Fruit fly (Drosophila melanogaster) whole organism, embryonic: ENCODE measurements around the gene Doc2.
A peak's percentile ranks its signal among the peaks of the same experiment; 100 is the strongest.

Source experiments
- ATbp ChIP-seq: fragments of 200-800 bp; sonication (Bioruptor generic); optimal IDR thresholded peaks from 2 replicates; lab custom pipeline; 2017; ENCODE audit warnings: missing biosample characterization, mild to moderate bottlenecking, missing genetic modification characterization, missing genetic modification reagents
- B-H2 ChIP-seq: fragments of 200-800 bp; sonication (Bioruptor generic); optimal IDR thresholded peaks from 2 replicates; lab custom pipeline; 2018; ENCODE audit warnings: missing biosample characterization, mild to moderate bottlenecking, missing genetic modification characterization
- BtbVII ChIP-seq: fragments of 200-800 bp; sonication (Bioruptor generic); optimal IDR thresholded peaks from 3 replicates; lab custom pipeline; 2017; ENCODE audit warnings: missing biosample characterization, mild to moderate bottlenecking, missing genetic modification characterization
- CG10321 ChIP-seq: fragments of 200-800 bp; sonication (Bioruptor generic); IDR thresholded peaks from 2 replicates; pipeline ENCODE4 v1.3.6; 2022; ENCODE audit warnings: missing biosample characterization, missing genetic modification characterization
- CG11398 ChIP-seq: fragments of 200-800 bp; sonication (Bioruptor generic); optimal IDR thresholded peaks from 2 replicates; lab custom pipeline; 2016; ENCODE audit warnings: missing biosample characterization, missing genetic modification characterization
- CG12071 ChIP-seq: fragments of 200-800 bp; sonication (Bioruptor generic); optimal IDR thresholded peaks from 3 replicates; lab custom pipeline; 2018; ENCODE audit warnings: missing biosample characterization, mild to moderate bottlenecking, missing genetic modification characterization
- CG15073 ChIP-seq: fragments of 200-800 bp; sonication (Bioruptor generic); optimal IDR thresholded peaks from 2 replicates; lab custom pipeline; 2016; ENCODE audit warnings: missing biosample characterization, missing genetic modification characterization
- CG15269 ChIP-seq: fragments of 200-800 bp; sonication (Bioruptor generic); optimal IDR thresholded peaks from 2 replicates; lab custom pipeline; 2018; ENCODE audit warnings: missing biosample characterization, mild to moderate bottlenecking, missing genetic modification characterization, moderate library complexity
- CG15696 ChIP-seq: fragments of 200-800 bp; sonication (Bioruptor generic); optimal IDR thresholded peaks from 2 replicates; lab custom pipeline; 2019; ENCODE audit warnings: missing biosample characterization, mild to moderate bottlenecking, missing genetic modification characterization, moderate library complexity
- CG17829 ChIP-seq: fragments of 200-800 bp; optimal IDR thresholded peaks from 2 replicates; lab custom pipeline; 2019; ENCODE audit warnings: missing biosample characterization, mild to moderate bottlenecking, missing genetic modification characterization, moderate library complexity
- CG18262 ChIP-seq: fragments of 200-800 bp; optimal IDR thresholded peaks from 3 replicates; lab custom pipeline; 2019; ENCODE audit warnings: missing biosample characterization, mild to moderate bottlenecking, missing genetic modification characterization, moderate library complexity
- CG2116 ChIP-seq: fragments of 200-800 bp; sonication (Bioruptor generic); optimal IDR thresholded peaks from 3 replicates; lab custom pipeline; 2018; ENCODE audit warnings: missing biosample characterization, mild to moderate bottlenecking, missing genetic modification characterization
- CG2889 ChIP-seq: fragments of 200-800 bp; sonication (Bioruptor generic); IDR thresholded peaks from 3 replicates; pipeline ENCODE4 v1.3.6; 2022; ENCODE audit warnings: missing biosample characterization, missing genetic modification characterization
- CG7357 ChIP-seq: fragments of 200-800 bp; sonication (Bioruptor generic); IDR thresholded peaks from 3 replicates; pipeline ENCODE4 v1.3.6; 2022; ENCODE audit warnings: missing biosample characterization, missing genetic modification characterization
- CG7372 ChIP-seq: fragments of 200-800 bp; sonication (Bioruptor generic); IDR thresholded peaks from 2 replicates; pipeline ENCODE4 v1.3.6; 2022; ENCODE audit warnings: missing biosample characterization, missing genetic modification characterization
- CG7556 ChIP-seq: fragments of 200-800 bp; sonication (Bioruptor generic); optimal IDR thresholded peaks from 2 replicates; lab custom pipeline; 2017; ENCODE audit warnings: missing biosample characterization, mild to moderate bottlenecking, missing genetic modification characterization
- Dp ChIP-seq: fragments of 200-800 bp; sonication (Bioruptor generic); optimal IDR thresholded peaks from 2 replicates; lab custom pipeline; 2018; ENCODE audit warnings: missing biosample characterization, mild to moderate bottlenecking, missing genetic modification characterization, moderate library complexity
- Eip74EF ChIP-seq, 2 experiments: fragments of 200-800 bp in 1 of 2; fragments of >200 bp in 1 of 2; sonication (Bioruptor generic) in 1 of 2; optimal IDR thresholded peaks; 2 replicates each; lab custom pipeline; 2017 to 2019; ENCODE audit warnings: missing biosample characterization in 2 of 2, missing genetic modification characterization in 2 of 2, mild to moderate bottlenecking in 1 of 2, moderate library complexity in 1 of 2
- Kr ChIP-seq: fragments of 200-800 bp; sonication (Bioruptor generic); optimal IDR thresholded peaks from 2 replicates; lab custom pipeline; 2017; ENCODE audit warnings: missing biosample characterization, mild to moderate bottlenecking, missing genetic modification characterization
- Lpt ChIP-seq: fragments of >200 bp; optimal IDR thresholded peaks from 2 replicates; lab custom pipeline; 2018; ENCODE audit warnings: missing biosample characterization, missing genetic modification characterization
- Neu2 ChIP-seq: fragments of 200-800 bp; sonication (Bioruptor generic); optimal IDR thresholded peaks from 3 replicates; lab custom pipeline; 2016; ENCODE audit warnings: missing biosample characterization, missing genetic modification characterization, borderline replicate concordance
- Opbp ChIP-seq: fragments of 200-800 bp; sonication (Bioruptor generic); IDR thresholded peaks from 3 replicates; pipeline ENCODE4 v1.3.6; 2022; ENCODE audit warnings: missing biosample characterization, missing genetic modification characterization; ENCODE audit not compliant: partially characterized antibody
- Poxn ChIP-seq: fragments of 200-800 bp; sonication (Bioruptor generic); IDR thresholded peaks from 2 replicates; pipeline ENCODE4 v1.3.6; 2022; ENCODE audit warnings: missing biosample characterization, missing genetic modification characterization
- Sry-β ChIP-seq: fragments of 200-800 bp; sonication (Bioruptor generic); optimal IDR thresholded peaks from 2 replicates; lab custom pipeline; 2018; ENCODE audit warnings: missing biosample characterization, mild to moderate bottlenecking, missing genetic modification characterization, moderate library complexity
- ato ChIP-seq: fragments of 200-800 bp; sonication (Bioruptor generic); IDR thresholded peaks from 2 replicates; pipeline ENCODE4 v1.3.6; 2022; ENCODE audit warnings: missing biosample characterization, missing genetic modification characterization; ENCODE audit not compliant: partially characterized antibody
- bigmax ChIP-seq: fragments of 200-800 bp; sonication (Bioruptor generic); optimal IDR thresholded peaks from 2 replicates; lab custom pipeline; 2018; ENCODE audit warnings: missing biosample characterization, mild to moderate bottlenecking, missing genetic modification characterization
- caup ChIP-seq: fragments of 200-800 bp; sonication (Bioruptor generic); optimal IDR thresholded peaks from 3 replicates; lab custom pipeline; 2017; ENCODE audit warnings: missing biosample characterization, mild to moderate bottlenecking, missing genetic modification characterization, moderate library complexity; ENCODE audit not compliant: severe bottlenecking
- chif ChIP-seq, 2 experiments: fragments of 200-800 bp; sonication (Bioruptor generic); optimal IDR thresholded peaks; 3 replicates each; lab custom pipeline; 2016; ENCODE audit warnings: missing biosample characterization in 2 of 2, missing genetic modification characterization in 2 of 2
- chm ChIP-seq: fragments of 200-800 bp; sonication (Bioruptor generic); IDR thresholded peaks from 2 replicates; pipeline ENCODE4 v1.3.6; 2022; ENCODE audit warnings: missing biosample characterization, missing genetic modification characterization
- corto ChIP-seq: fragments of 200-800 bp; sonication (Bioruptor generic); optimal IDR thresholded peaks from 2 replicates; lab custom pipeline; 2016; ENCODE audit warnings: missing biosample characterization, mild to moderate bottlenecking, missing genetic modification characterization, moderate library complexity
- dpn ChIP-seq, 2 experiments: fragments of 200-800 bp; sonication (Bioruptor generic); optimal IDR thresholded peaks; 3 replicates each; lab custom pipeline; 2016; ENCODE audit warnings: missing biosample characterization in 2 of 2, missing genetic modification characterization in 2 of 2
- eyg ChIP-seq: fragments of 200-800 bp; sonication (Bioruptor generic); optimal IDR thresholded peaks from 3 replicates; lab custom pipeline; 2016; ENCODE audit warnings: missing biosample characterization, missing genetic modification characterization
- gfzf ChIP-seq: fragments of 200-800 bp; sonication (Bioruptor generic); optimal IDR thresholded peaks from 2 replicates; lab custom pipeline; 2016; ENCODE audit warnings: missing biosample characterization, mild to moderate bottlenecking, missing genetic modification characterization, moderate library complexity
- jing ChIP-seq: fragments of 200-800 bp; sonication (Bioruptor generic); optimal IDR thresholded peaks from 2 replicates; lab custom pipeline; 2018; ENCODE audit warnings: missing biosample characterization, mild to moderate bottlenecking, missing genetic modification characterization
- jumu ChIP-seq: fragments of 200-800 bp; sonication (Bioruptor generic); optimal IDR thresholded peaks from 3 replicates; lab custom pipeline; 2016; ENCODE audit warnings: missing biosample characterization, missing genetic modification characterization
- lab ChIP-seq: fragments of 200-800 bp; sonication (Bioruptor generic); optimal IDR thresholded peaks from 3 replicates; lab custom pipeline; 2017; ENCODE audit warnings: missing biosample characterization, missing genetic modification characterization, mild to moderate bottlenecking, moderate library complexity, missing genetic modification reagents
- lmd ChIP-seq: fragments of 200-800 bp; sonication (Bioruptor generic); IDR thresholded peaks from 2 replicates; pipeline ENCODE4 v1.3.6; 2022; ENCODE audit warnings: missing biosample characterization, missing genetic modification characterization
- odd ChIP-seq: fragments of 200-800 bp; sonication (Bioruptor generic); optimal IDR thresholded peaks from 2 replicates; lab custom pipeline; 2017; ENCODE audit warnings: missing biosample characterization, mild to moderate bottlenecking, missing genetic modification characterization
- psq ChIP-seq: fragments of 200-800 bp; sonication (Bioruptor generic); optimal IDR thresholded peaks from 2 replicates; lab custom pipeline; 2017; ENCODE audit warnings: missing biosample characterization, missing genetic modification characterization
- ro ChIP-seq: fragments of 200-800 bp; sonication (Bioruptor generic); IDR thresholded peaks from 2 replicates; pipeline ENCODE4 v1.3.6; 2022; ENCODE audit warnings: missing biosample characterization, missing genetic modification characterization
- sc ChIP-seq, 3 experiments: fragments of >200 bp in 2 of 3; fragments of 200-800 bp in 1 of 3; sonication (Bioruptor generic) in 1 of 3; optimal IDR thresholded peaks; 2 replicates in 2 of 3; 3 replicates in 1 of 3; lab custom pipeline; 2017; ENCODE audit warnings: mild to moderate bottlenecking in 1 of 3, missing biosample characterization in 1 of 3, missing genetic modification characterization in 1 of 3, missing genetic modification reagents in 1 of 3
- slou ChIP-seq: fragments of 200-800 bp; sonication (Bioruptor generic); optimal IDR thresholded peaks from 3 replicates; lab custom pipeline; 2016; ENCODE audit warnings: missing biosample characterization, missing genetic modification characterization
- sna ChIP-seq: fragments of 200-800 bp; sonication (Bioruptor generic); IDR thresholded peaks from 2 replicates; pipeline ENCODE4 v1.3.6; 2022; ENCODE audit warnings: missing biosample characterization, missing genetic modification characterization; ENCODE audit not compliant: partially characterized antibody
- ssp ChIP-seq: fragments of 200-800 bp; sonication (Bioruptor generic); IDR thresholded peaks from 2 replicates; pipeline ENCODE4 v1.3.6; 2022; ENCODE audit warnings: missing biosample characterization, missing genetic modification characterization
- stwl ChIP-seq: fragments of 200-800 bp; sonication (Bioruptor generic); optimal IDR thresholded peaks from 3 replicates; lab custom pipeline; 2018; ENCODE audit warnings: missing biosample characterization, mild to moderate bottlenecking, missing genetic modification characterization, moderate library complexity
- tin ChIP-seq: fragments of 200-800 bp; sonication (Bioruptor generic); optimal IDR thresholded peaks from 3 replicates; lab custom pipeline; 2016; ENCODE audit warnings: missing biosample characterization, missing genetic modification characterization
- vnd ChIP-seq: fragments of 200-800 bp; sonication (Bioruptor generic); IDR thresholded peaks from 3 replicates; pipeline ENCODE4 v1.3.6; 2022; ENCODE audit warnings: missing biosample characterization, missing genetic modification characterization; ENCODE audit not compliant: partially characterized antibody
- zfh2 ChIP-seq: fragments of 200-800 bp; sonication (Bioruptor generic); optimal IDR thresholded peaks from 2 replicates; lab custom pipeline; 2016; ENCODE audit warnings: missing biosample characterization, missing genetic modification characterization

The Doc2 gene

DNA sequence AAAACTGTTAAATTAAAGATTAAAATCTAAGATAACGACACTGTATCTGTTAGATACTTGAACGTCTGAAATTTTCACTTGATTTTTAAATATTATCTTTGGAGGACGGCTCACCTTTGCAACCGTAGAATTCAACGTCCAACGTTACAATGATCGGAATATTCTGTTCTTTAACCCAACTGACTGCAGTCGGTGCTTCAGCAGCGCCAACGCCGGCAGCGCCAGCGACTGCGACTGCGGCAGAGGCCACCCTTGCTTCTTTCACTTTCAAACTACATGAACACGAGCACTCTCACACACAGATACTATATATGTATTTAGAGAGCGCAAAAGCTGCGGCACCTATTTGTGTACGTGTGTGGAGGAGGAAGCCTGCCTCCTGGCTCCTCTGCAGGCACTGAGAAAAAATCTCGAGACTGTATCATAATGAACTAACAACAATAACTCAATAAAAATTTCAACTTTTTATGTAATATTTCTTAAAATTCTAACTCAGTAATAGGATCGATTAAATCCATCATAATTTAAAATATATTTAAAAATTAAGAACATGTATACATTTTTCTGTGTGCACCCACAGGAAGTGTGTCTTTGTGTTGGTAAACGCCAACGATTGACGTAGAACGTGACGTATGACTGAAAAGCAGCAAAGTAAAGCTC lies 38.5 kb upstream of the Doc2 start (continued):
- TF ChIP-seq CG18262 (tag; lab: Kevin White, UChicago): peak; percentile 94
- TF ChIP-seq CG7357 (GFP tag; lab: Robert Waterston, UW): peak; percentile 79
- TF ChIP-seq Sry-β (GFP tag; lab: Kevin White, UChicago): no peak
- TF ChIP-seq ssp (GFP tag; lab: Robert Waterston, UW): peak; percentile 82
- no peak for TF ChIP-seq gfzf (GFP tag; lab: Kevin White, UChicago)
- TF ChIP-seq chm (GFP tag; lab: Robert Waterston, UW): peak; percentile 65; the same call in 1 of the 2 replicates
- TF ChIP-seq stwl: no peak
- TF ChIP-seq chif (GFP tag; optimal IDR thresholded peaks at IDR 0.05; lab: Kevin White, UChicago): peak; percentile 57 to 60
- no peak for TF ChIP-seq Kr
- TF ChIP-seq CG15696 (tag; lab: Kevin White, UChicago): peak; percentile 71
- peak; percentile 85 for TF ChIP-seq CG7372 (GFP tag; lab: Robert Waterston, UW)
- peak; percentile 78 for TF ChIP-seq CG12071 (GFP tag; lab: Kevin White, UChicago)
- TF ChIP-seq slou: peak; percentile 83
- no peak for TF ChIP-seq bigmax (GFP tag; lab: Kevin White, UChicago)
- TF ChIP-seq tin (GFP tag; lab: Kevin White, UChicago): peak; percentile 85
- TF ChIP-seq ATbp: peak; percentile 91
- TF ChIP-seq sna (GFP tag; lab: Robert Waterston, UW): no peak
- TF ChIP-seq ato (GFP tag; lab: Robert Waterston, UW): no peak
- no peak for TF ChIP-seq Opbp (GFP tag; lab: Robert Waterston, UW)
- peak; percentile 92 for TF ChIP-seq caup
- TF ChIP-seq B-H2: peak; percentile 97
- peak; percentile 61 for TF ChIP-seq psq (GFP tag; lab: Kevin White, UChicago)
- peak; percentile 90 for TF ChIP-seq CG15269
- peak in 1 of 2 experiments; percentile 91 for TF ChIP-seq Eip74EF (GFP tag; optimal IDR thresholded peaks at IDR 0.05; lab: Kevin White, UChicago)
- TF ChIP-seq BtbVII (GFP tag; lab: Kevin White, UChicago): peak; percentile 89
- peak; percentile 58; the same call in 1 of the 2 replicates for TF ChIP-seq Poxn (GFP tag; lab: Robert Waterston, UW)
- no peak for TF ChIP-seq sc (optimal IDR thresholded peaks at IDR 0.05; lab: Kevin White, UChicago)
- peak; percentile 83 for TF ChIP-seq sc (GFP tag; optimal IDR thresholded peaks at IDR 0.05; lab: Kevin White, UChicago)
- peak; percentile 93 for TF ChIP-seq CG17829 (tag; lab: Kevin White, UChicago)
- peak; percentile 96 for TF ChIP-seq corto (GFP tag; lab: Kevin White, UChicago)
- TF ChIP-seq CG15073: peak; percentile 39
- TF ChIP-seq eyg: peak; percentile 11
- peak; percentile 90 for TF ChIP-seq lmd
- TF ChIP-seq dpn (GFP tag; optimal IDR thresholded peaks at IDR 0.05; lab: Kevin White, UChicago): peak; percentile 54 to 83
- peak; percentile 96 for TF ChIP-seq CG7556 (GFP tag; lab: Kevin White, UChicago)
- peak; percentile 33 for TF ChIP-seq jumu (GFP tag; lab: Kevin White, UChicago)
- TF ChIP-seq ro: peak; percentile 54; the same call in 1 of the 2 replicates
- peak; percentile 43 for TF ChIP-seq zfh2 (GFP tag; lab: Kevin White, UChicago)
- TF ChIP-seq Lpt (GFP tag; lab: Kevin White, UChicago): no peak
- no peak for TF ChIP-seq vnd
- peak; percentile 78 for TF ChIP-seq CG2889 (GFP tag; lab: Robert Waterston, UW)
- peak; percentile 97 for TF ChIP-seq lab (GFP tag; lab: Kevin White, UChicago)
- peak; percentile 61 for TF ChIP-seq jing (GFP tag; lab: Kevin White, UChicago)
- no peak for TF ChIP-seq Neu2 (GFP tag; lab: Kevin White, UChicago)
- peak; percentile 86 for TF ChIP-seq odd (GFP tag; lab: Kevin White, UChicago)
- peak; percentile 6 for TF ChIP-seq CG11398 (GFP tag; lab: Kevin White, UChicago)
- no peak for TF ChIP-seq Dp (GFP tag; lab: Kevin White, UChicago)
- peak; percentile 48 for TF ChIP-seq CG2116
- TF ChIP-seq CG10321 (GFP tag; lab: Robert Waterston, UW): 0 out of 2 replicates have a peak, but pooled peaks have one; percentile 58
